Worm (Caenorhabditis elegans): ENCODE data around the gene gmeb-1.

DNA sequence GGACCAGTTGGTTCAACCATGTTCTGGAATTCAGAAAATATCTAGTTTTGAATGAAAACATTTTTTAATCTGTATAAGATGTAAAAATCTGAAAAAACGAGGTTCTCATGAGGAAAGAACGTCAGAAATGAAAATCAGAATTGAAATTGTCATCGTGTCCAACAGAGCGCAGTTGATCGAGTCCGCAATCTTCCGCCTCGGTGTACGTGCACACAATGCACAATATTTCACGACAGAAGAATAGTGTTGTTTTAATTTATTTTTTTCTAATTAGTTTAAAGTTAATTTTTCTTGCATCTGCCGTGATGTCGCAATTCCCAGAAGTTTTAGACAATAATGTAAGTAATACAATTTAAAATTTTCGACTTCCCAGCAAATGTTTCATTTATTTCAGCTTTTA, 24.3 kb downstream of the gmeb-1 start, which contains the start of gene nfyc-1:
- TF ChIP-seq lin-13 (tag; optimal IDR thresholded peaks at IDR 0.05) (peak; percentile 50), ztf-11 (tag; optimal IDR thresholded peaks at IDR 0.05) (no peak), nhr-12 (tag; optimal IDR thresholded peaks at IDR 0.05) (no peak), blmp-1 (tag; optimal IDR thresholded peaks at IDR 0.05) (no peak), ces-1 (GFP tag; optimal IDR thresholded peaks at IDR 0.05) (peak; percentile 90), mep-1 (tag; optimal IDR thresholded peaks at IDR 0.05) (peak; percentile 66), unc-39 (tag; optimal IDR thresholded peaks at IDR 0.05) (no peak), lsy-2 (tag; optimal IDR thresholded peaks at IDR 0.05) (peak; percentile 57), nhr-76 (tag; optimal IDR thresholded peaks at IDR 0.05) (no peak), sptf-1 (tag; optimal IDR thresholded peaks at IDR 0.05) (no peak), elt-1 (tag; optimal IDR thresholded peaks at IDR 0.05; ENCODE audit: borderline replicate concordance, insufficient read depth) (no peak)

All from whole organism, mixed stage, embryonic.